Fruit fly (Drosophila melanogaster): ENCODE measurements around the gene Mi-2.

The Mi-2 gene

DNA sequence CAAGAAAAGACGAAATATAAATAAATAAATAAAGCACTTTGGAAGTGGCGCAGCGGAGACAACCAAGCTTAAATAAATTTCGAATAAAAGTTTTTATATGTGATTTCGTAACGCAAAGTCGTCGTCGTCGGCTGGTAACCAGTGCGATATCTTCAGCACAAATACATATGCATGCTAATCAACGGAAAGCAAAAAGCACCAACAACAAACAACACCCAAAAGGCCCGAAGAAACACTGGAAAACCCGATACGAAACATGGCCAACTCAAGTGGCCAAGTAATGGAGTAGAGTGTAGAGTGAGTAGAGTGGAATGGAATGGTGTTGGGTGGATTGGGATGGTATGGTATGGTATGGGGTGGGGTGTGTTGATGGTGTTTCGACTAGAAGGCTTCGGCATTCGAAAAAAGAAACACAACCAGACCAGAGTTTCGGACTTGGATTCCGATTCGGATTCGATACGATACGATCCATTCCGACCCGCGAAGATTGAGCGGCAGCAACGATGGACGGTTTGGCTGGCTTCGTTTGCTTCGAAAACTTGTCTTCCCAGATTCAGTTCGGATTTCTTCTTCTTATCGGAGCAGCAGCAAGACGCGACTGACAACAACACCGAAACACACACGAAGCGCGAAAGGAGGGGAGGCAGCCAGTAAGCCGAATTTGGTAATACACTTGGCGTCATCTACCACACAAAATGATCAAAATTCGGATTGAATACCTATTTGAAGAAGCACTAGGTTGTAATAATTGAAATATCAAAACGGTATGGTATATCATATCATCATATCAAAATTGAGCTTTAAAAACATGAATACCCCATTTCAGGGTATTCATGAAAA, 7.2 kb downstream of the Mi-2 start (continued):
- TF ChIP-seq toy (GFP tag; IDR thresholded peaks at IDR 0.05) = peak; percentile 86
- peak; percentile 91 for TF ChIP-seq kay (GFP tag; optimal IDR thresholded peaks at IDR 0.05)
- TF ChIP-seq sc (optimal IDR thresholded peaks at IDR 0.05) = no peak
- TF ChIP-seq sc (GFP tag; optimal IDR thresholded peaks at IDR 0.05) = peak; percentile 86
- peak; percentile 96 for TF ChIP-seq dmrt99B (tag; optimal IDR thresholded peaks at IDR 0.05)
- peak; percentile 87 for TF ChIP-seq da (GFP tag; optimal IDR thresholded peaks at IDR 0.05)
- TF ChIP-seq ac (GFP tag; optimal IDR thresholded peaks at IDR 0.05) = peak; percentile 29
- TF ChIP-seq klu (GFP tag; IDR thresholded peaks at IDR 0.05) = peak; percentile 83; the same call in 1 of the 2 replicates
- no peak for TF ChIP-seq br (optimal IDR thresholded peaks at IDR 0.05)
- TF ChIP-seq CG16779 (GFP tag; IDR thresholded peaks at IDR 0.05) = peak; percentile 94
- TF ChIP-seq CG1647 (GFP tag; optimal IDR thresholded peaks at IDR 0.05) = peak; percentile 87
- TF ChIP-seq sim (GFP tag; IDR thresholded peaks at IDR 0.05) = no peak
- TF ChIP-seq CG15073 (GFP tag; optimal IDR thresholded peaks at IDR 0.05) = peak; percentile 70
- TF ChIP-seq zen2 (GFP tag; IDR thresholded peaks at IDR 0.05; ENCODE audit: partially characterized antibody) = no peak
- TF ChIP-seq CG7786 (GFP tag; optimal IDR thresholded peaks at IDR 0.05) = peak; percentile 97
- peak; percentile 87 for TF ChIP-seq Vsx1 (GFP tag; optimal IDR thresholded peaks at IDR 0.05)
- TF ChIP-seq emc (GFP tag; optimal IDR thresholded peaks at IDR 0.05) = peak; percentile 92
- peak; percentile 97 for TF ChIP-seq gem (tag; optimal IDR thresholded peaks at IDR 0.05)
- TF ChIP-seq CG5180 (GFP tag; optimal IDR thresholded peaks at IDR 0.05) = peak; percentile 82
- peak; percentile 94 for TF ChIP-seq pb (GFP tag; optimal IDR thresholded peaks at IDR 0.05)
- TF ChIP-seq Chrac-16 (GFP tag; optimal IDR thresholded peaks at IDR 0.05) = peak; percentile 93
- TF ChIP-seq Fer1 (GFP tag; optimal IDR thresholded peaks at IDR 0.05) = peak; percentile 92
- TF ChIP-seq CG13894 (tag; optimal IDR thresholded peaks at IDR 0.05) = peak; percentile 87
- TF ChIP-seq Atf3 (GFP tag; optimal IDR thresholded peaks at IDR 0.05) = peak; percentile 88
- peak; percentile 61 for TF ChIP-seq Lhr (GFP tag; optimal IDR thresholded peaks at IDR 0.05)
- TF ChIP-seq pzg (GFP tag; optimal IDR thresholded peaks at IDR 0.05) = peak; percentile 22
- TF ChIP-seq B-H1 (GFP tag; IDR thresholded peaks at IDR 0.05) = peak; percentile 88; the same call in 2 of the 3 replicates
- no peak for TF ChIP-seq CG8765 (GFP tag; IDR thresholded peaks at IDR 0.05)
- peak; percentile 78 for TF ChIP-seq abd-A (tag; optimal IDR thresholded peaks at IDR 0.05)
- peak; percentile 81 for TF ChIP-seq CG11696 (GFP tag; IDR thresholded peaks at IDR 0.05)
- TF ChIP-seq CG17829 (tag; optimal IDR thresholded peaks at IDR 0.05) = peak; percentile 87
- 0 out of 3 replicates have a peak, but pooled peaks have one; percentile 18 for TF ChIP-seq z (GFP tag; IDR thresholded peaks at IDR 0.05)
- TF ChIP-seq sob (GFP tag; IDR thresholded peaks at IDR 0.05) = peak; percentile 95
- peak; percentile 81 for TF ChIP-seq trem (tag; optimal IDR thresholded peaks at IDR 0.05)
- peak; percentile 80 for TF ChIP-seq ash1 (GFP tag; optimal IDR thresholded peaks at IDR 0.05)
- no peak for TF ChIP-seq yki (optimal IDR thresholded peaks at IDR 0.05)
- TF ChIP-seq Ravus (GFP tag; IDR thresholded peaks at IDR 0.05) = peak; percentile 79
- peak; percentile 90 for TF ChIP-seq phol (tag; optimal IDR thresholded peaks at IDR 0.05)
- peak; percentile 94 for TF ChIP-seq Optix (GFP tag; IDR thresholded peaks at IDR 0.05)
- peak; percentile 57 for TF ChIP-seq Jarid2 (GFP tag; optimal IDR thresholded peaks at IDR 0.05)
- TF ChIP-seq CG14860 (GFP tag; IDR thresholded peaks at IDR 0.05; ENCODE audit: partially characterized antibody) = no peak
- TF ChIP-seq pita (GFP tag; optimal IDR thresholded peaks at IDR 0.05) = no peak
- TF ChIP-seq vvl (GFP tag; IDR thresholded peaks at IDR 0.05) = peak; percentile 95
- TF ChIP-seq caup (GFP tag; optimal IDR thresholded peaks at IDR 0.05; ENCODE audit: severe bottlenecking) = peak; percentile 96
- no peak for TF ChIP-seq CG10959 (GFP tag; IDR thresholded peaks at IDR 0.05)
- peak; percentile 96 for TF ChIP-seq otp (GFP tag; IDR thresholded peaks at IDR 0.05)
- peak; percentile 83 for TF ChIP-seq p53 (GFP tag; optimal IDR thresholded peaks at IDR 0.05)
- TF ChIP-seq HmgD (GFP tag; optimal IDR thresholded peaks at IDR 0.05) = peak; percentile 77
- TF ChIP-seq CG14014 (GFP tag; IDR thresholded peaks at IDR 0.05) = peak; percentile 97
- TF ChIP-seq Eip74EF (GFP tag; optimal IDR thresholded peaks at IDR 0.05) = peak in 1 of 2 experiments; percentile 90

Data from whole organism, embryonic.